Worm (Caenorhabditis elegans) whole organism, L1 larva: ENCODE data around the gene clec-6.
A peak's percentile ranks its signal among the peaks of the same experiment; 100 is the strongest.

Experiments
- C04F5.9 ChIP-seq: sonication (generic microtip); optimal IDR thresholded peaks from 2 replicates; lab custom pipeline; 2016; ENCODE audit warnings: missing genetic modification characterization, missing compliant biosample characterization
- C16A3.4 ChIP-seq: fragments of 150-350 bp; optimal IDR thresholded peaks from 2 replicates; lab custom pipeline; 2014; ENCODE audit warnings: missing biosample characterization, missing genetic modification characterization
- F16B12.6 ChIP-seq: fragments of 150-350 bp; optimal IDR thresholded peaks from 2 replicates; lab custom pipeline; 2014; ENCODE audit warnings: missing biosample characterization, missing genetic modification characterization
- aha-1 ChIP-seq: fragments of 150-350 bp; optimal IDR thresholded peaks from 2 replicates; lab custom pipeline; 2014; ENCODE audit warnings: missing biosample characterization, missing genetic modification characterization
- aly-2 ChIP-seq: fragments of 150-350 bp; optimal IDR thresholded peaks from 2 replicates; lab custom pipeline; 2014; ENCODE audit warnings: missing biosample characterization, missing genetic modification characterization
- blmp-1 ChIP-seq: fragments of 150-350 bp; optimal IDR thresholded peaks from 2 replicates; lab custom pipeline; 2014; ENCODE audit warnings: missing biosample characterization, missing genetic modification characterization
- ceh-82 ChIP-seq, 3 experiments: fragments of 150-350 bp in 1 of 3; sonication (generic microtip) in 2 of 3; optimal IDR thresholded peaks; 2 replicates each; lab custom pipeline; 2014 to 2017; ENCODE audit warnings: missing biosample characterization in 3 of 3, missing genetic modification characterization in 3 of 3
- dsc-1 ChIP-seq: sonication (generic microtip); optimal IDR thresholded peaks from 2 replicates; lab custom pipeline; 2016; ENCODE audit warnings: mild to moderate bottlenecking, missing genetic modification characterization, missing compliant biosample characterization
- efl-1 ChIP-seq, 4 experiments: fragments of 150-350 bp; optimal IDR thresholded peaks in 3 of 4; peaks in 1 of 4; 1 replicate in 1 of 4; 2 replicates in 3 of 4; lab custom pipeline; 2014; ENCODE audit warnings: missing biosample characterization in 2 of 4, missing genetic modification characterization in 2 of 4, missing genetic modification reagents in 2 of 4
- efl-3 ChIP-seq: fragments of 200-800 bp; sonication (Bioruptor generic); optimal IDR thresholded peaks from 2 replicates; lab custom pipeline; 2018; ENCODE audit warnings: mild to moderate bottlenecking, missing genetic modification characterization, missing compliant biosample characterization
- elt-2 ChIP-seq: sonication (generic microtip); optimal IDR thresholded peaks from 2 replicates; lab custom pipeline; 2016; ENCODE audit warnings: missing genetic modification characterization, mild to moderate bottlenecking, inconsistent platforms, missing compliant biosample characterization, missing genetic modification reagents
- ets-5 ChIP-seq: fragments of 200-800 bp; sonication (Bioruptor generic); IDR thresholded peaks from 2 replicates; pipeline ENCODE4 v1.3.6; 2022; ENCODE audit warnings: missing genetic modification characterization, missing compliant biosample characterization
- fkh-8 ChIP-seq: sonication (generic microtip); optimal IDR thresholded peaks from 2 replicates; lab custom pipeline; 2016; ENCODE audit warnings: mild to moderate bottlenecking, missing genetic modification characterization, missing compliant biosample characterization
- grh-1 ChIP-seq: fragments of 200-800 bp; sonication (Bioruptor generic); IDR thresholded peaks from 2 replicates; pipeline ENCODE4 v1.3.6; 2022; ENCODE audit warnings: missing genetic modification reagents, missing genetic modification characterization, missing compliant biosample characterization
- hlh-4 ChIP-seq: sonication (generic microtip); optimal IDR thresholded peaks from 2 replicates; lab custom pipeline; 2016; ENCODE audit warnings: mild to moderate bottlenecking, missing genetic modification characterization, missing compliant biosample characterization
- isw-1 ChIP-seq: fragments of 200-800 bp; sonication (Bioruptor generic); IDR thresholded peaks from 2 replicates; pipeline ENCODE4 v1.3.6; 2022; ENCODE audit warnings: missing genetic modification characterization, missing compliant biosample characterization
- jun-1 ChIP-seq: fragments of 150-350 bp; optimal IDR thresholded peaks from 2 replicates; lab custom pipeline; 2014; ENCODE audit warnings: missing biosample characterization, missing genetic modification reagents, missing genetic modification characterization
- lin-13 ChIP-seq: fragments of 150-350 bp; optimal IDR thresholded peaks from 2 replicates; lab custom pipeline; 2014; ENCODE audit warnings: missing biosample characterization, missing genetic modification reagents, missing genetic modification characterization
- lin-15B ChIP-seq: fragments of 150-350 bp; sonication (generic microtip); optimal IDR thresholded peaks from 3 replicates; lab custom pipeline; 2014; ENCODE audit warnings: missing biosample characterization, missing genetic modification characterization
- lin-35 ChIP-seq, 2 experiments: fragments of 150-350 bp; optimal IDR thresholded peaks; 2 replicates each; lab custom pipeline; 2014; ENCODE audit warnings: missing biosample characterization in 2 of 2, missing genetic modification characterization in 2 of 2, missing genetic modification reagents in 2 of 2
- lin-39 ChIP-seq: fragments of 150-350 bp; optimal IDR thresholded peaks from 2 replicates; lab custom pipeline; 2014; ENCODE audit warnings: missing biosample characterization, missing genetic modification reagents, missing genetic modification characterization
- mef-2 ChIP-seq: fragments of 150-350 bp; optimal IDR thresholded peaks from 2 replicates; lab custom pipeline; 2014; ENCODE audit warnings: missing biosample characterization, missing genetic modification characterization
- nhr-11 ChIP-seq: fragments of 150-350 bp; optimal IDR thresholded peaks from 2 replicates; lab custom pipeline; 2014; ENCODE audit warnings: missing biosample characterization, missing genetic modification characterization
- nhr-12 ChIP-seq: sonication (generic microtip); optimal IDR thresholded peaks from 2 replicates; lab custom pipeline; 2017; ENCODE audit warnings: missing biosample characterization, missing genetic modification characterization
- nhr-19 ChIP-seq: fragments of 200-800 bp; sonication (Bioruptor generic); conservative IDR thresholded peaks from 2 replicates; pipeline ENCODE4 v1.3.6; 2022; ENCODE audit warnings: missing genetic modification characterization, missing compliant biosample characterization
- nhr-237 ChIP-seq: fragments of 150-350 bp; optimal IDR thresholded peaks from 2 replicates; lab custom pipeline; 2014; ENCODE audit warnings: missing biosample characterization, missing genetic modification characterization
- nhr-47 ChIP-seq: sonication (generic microtip); optimal IDR thresholded peaks from 2 replicates; lab custom pipeline; 2016; ENCODE audit warnings: mild to moderate bottlenecking, missing genetic modification characterization, moderate library complexity, missing compliant biosample characterization
- nhr-77 ChIP-seq: fragments of 150-350 bp; optimal IDR thresholded peaks from 2 replicates; lab custom pipeline; 2014; ENCODE audit warnings: missing biosample characterization, missing genetic modification characterization
- nhr-84 ChIP-seq: sonication (generic microtip); optimal IDR thresholded peaks from 2 replicates; lab custom pipeline; 2017; ENCODE audit warnings: missing biosample characterization, missing genetic modification characterization
- rnt-1 ChIP-seq: sonication (generic microtip); optimal IDR thresholded peaks from 2 replicates; lab custom pipeline; 2016; ENCODE audit warnings: mild to moderate bottlenecking, missing genetic modification characterization, moderate library complexity, missing compliant biosample characterization
- snpc-4 ChIP-seq: fragments of 150-350 bp; optimal IDR thresholded peaks from 2 replicates; lab custom pipeline; 2014; ENCODE audit warnings: missing biosample characterization, missing genetic modification characterization
- sptf-1 ChIP-seq: fragments of 150-350 bp; optimal IDR thresholded peaks from 2 replicates; lab custom pipeline; 2014; ENCODE audit warnings: missing biosample characterization, missing genetic modification characterization
- sup-37 ChIP-seq: fragments of 200-800 bp; sonication (Bioruptor generic); optimal IDR thresholded peaks from 2 replicates; lab custom pipeline; 2018; ENCODE audit warnings: mild to moderate bottlenecking, missing genetic modification characterization, missing compliant biosample characterization
- tlp-1 ChIP-seq: fragments of 150-350 bp; optimal IDR thresholded peaks from 2 replicates; lab custom pipeline; 2014; ENCODE audit warnings: missing biosample characterization, missing genetic modification characterization
- unc-62 ChIP-seq: fragments of 150-350 bp; optimal IDR thresholded peaks from 2 replicates; lab custom pipeline; 2014; ENCODE audit warnings: missing biosample characterization, missing genetic modification reagents, missing genetic modification characterization
- unc-98 ChIP-seq: fragments of 200-800 bp; sonication (Bioruptor generic); IDR thresholded peaks from 2 replicates; pipeline ENCODE4 v1.3.6; 2022; ENCODE audit warnings: missing genetic modification characterization, missing compliant biosample characterization
- vab-15 ChIP-seq: sonication (generic microtip); optimal IDR thresholded peaks from 2 replicates; lab custom pipeline; 2017; ENCODE audit warnings: missing genotype, mild to moderate bottlenecking, missing genetic modification characterization, missing compliant biosample characterization

clec-6 gene

ce11 chrIII:4895313-4895712, 8.1 kb upstream of the clec-6 start:
- TF ChIP-seq ets-5 (GFP tag; lab: Robert Waterston, UW) = no peak
- no peak for TF ChIP-seq F16B12.6 (tag; lab: Kevin White, UChicago)
- TF ChIP-seq aly-2 (tag; lab: Kevin White, UChicago) = peak; percentile 33
- no peak for TF ChIP-seq efl-1 (optimal IDR thresholded peaks at IDR 0.05; lab: Kevin White, UChicago)
- TF ChIP-seq efl-1 (GFP tag; optimal IDR thresholded peaks at IDR 0.05 in 1 of 2; lab: Kevin White, UChicago) = peak in 1 of 2 experiments; percentile 83
- TF ChIP-seq sup-37 (GFP tag; lab: Kevin White, UChicago) = no peak
- TF ChIP-seq, all 84 proteins: peak for 2

- TF ChIP-seq lin-35 (GFP tag; optimal IDR thresholded peaks at IDR 0.05; lab: Kevin White, UChicago) (peak in 1 of 2 experiments; percentile 15), sptf-1 (tag; lab: Kevin White, UChicago) (no peak), unc-98 (GFP tag; lab: Robert Waterston, UW) (no peak), aly-2 (tag; lab: Kevin White, UChicago) (peak; percentile 18), lin-39 (no peak), tlp-1 (tag; lab: Kevin White, UChicago) (no peak)
Measured at ce11 chrIII:4893540-4893939, 6.3 kb upstream of the clec-6 start, which contains the start of gene F26F4.6. Gene F26F4.6 (minus strand): TSS chrIII:4893640.

DNA sequence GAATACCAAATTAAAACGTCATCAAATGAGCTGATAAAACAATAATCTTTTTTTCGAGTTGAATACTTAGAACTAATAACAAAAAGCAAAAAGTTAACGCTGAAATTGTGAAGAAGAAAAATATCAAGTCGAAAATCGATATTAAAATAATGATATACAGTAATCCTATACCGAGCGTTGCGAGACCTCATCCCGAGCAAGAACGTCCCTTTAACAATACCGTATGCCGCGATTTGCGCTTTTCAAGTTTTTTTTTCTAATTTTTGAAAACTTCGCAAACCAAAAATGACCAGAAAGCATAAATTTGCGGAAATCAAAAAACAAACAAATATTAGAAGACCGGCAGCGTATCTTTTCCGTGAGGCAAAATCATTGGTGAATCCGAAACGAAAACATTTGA, 3.8 kb upstream of the clec-6 start, which contains the start of gene F26F4.5:
TSS of gene F26F4.5 (minus strand) at position 256 of the 400 bp plus-strand sequence.
- TF ChIP-seq aha-1 (tag; lab: Kevin White, UChicago) = no peak
- TF ChIP-seq C04F5.9 (tag; lab: Kevin White, UChicago) = no peak
- no peak for TF ChIP-seq dsc-1 (tag; lab: Kevin White, UChicago)
- no peak for TF ChIP-seq nhr-11 (tag; lab: Kevin White, UChicago)
- no peak for TF ChIP-seq grh-1 (GFP tag; lab: Robert Waterston, UW)
- TF ChIP-seq hlh-4 = no peak
- TF ChIP-seq unc-62 (GFP tag; lab: Kevin White, UChicago) = no peak
- no peak for TF ChIP-seq ets-5 (GFP tag; lab: Robert Waterston, UW)
- TF ChIP-seq nhr-84 (tag; lab: Kevin White, UChicago) = no peak
- no peak for TF ChIP-seq snpc-4 (tag; lab: Kevin White, UChicago)

ce11 chrIII:4883429-4883828, 3.8 kb downstream of the clec-6 start, which contains the start of gene clec-5:
Gene clec-5 (minus strand): TSS chrIII:4883606.
- TF ChIP-seq elt-2 (tag; lab: Kevin White, UChicago) (peak; percentile 40), lin-39 (no peak), jun-1 (tag; lab: Kevin White, UChicago) (peak; percentile 29)

DNA sequence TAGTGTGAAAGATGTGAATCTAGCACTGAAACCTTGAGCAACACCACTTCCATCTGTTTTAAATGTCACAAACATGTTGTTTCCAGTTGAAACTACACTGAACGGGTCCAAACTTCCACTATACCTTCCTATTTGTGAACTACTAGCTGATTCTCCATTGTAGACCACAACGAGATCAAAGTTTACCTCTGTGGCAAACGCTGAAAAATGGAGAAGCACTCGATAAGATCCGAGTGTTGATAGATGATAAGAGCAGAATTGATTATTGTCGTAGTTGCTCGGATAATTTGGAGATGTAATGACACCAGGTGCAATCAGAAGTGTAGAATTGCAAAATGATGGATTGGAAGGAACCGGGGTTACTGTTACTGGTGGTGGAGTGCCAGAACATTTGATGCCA, 5.3 kb downstream of the clec-6 start:
- TF ChIP-seq efl-1 (optimal IDR thresholded peaks at IDR 0.05; lab: Kevin White, UChicago) = no peak
- TF ChIP-seq efl-1 (GFP tag; optimal IDR thresholded peaks at IDR 0.05 in 1 of 2; lab: Kevin White, UChicago) = peak in 1 of 2 experiments; percentile 70
- peak; percentile 55 for TF ChIP-seq elt-2 (tag; lab: Kevin White, UChicago)
- no peak for TF ChIP-seq grh-1 (GFP tag; lab: Robert Waterston, UW)
- no peak for TF ChIP-seq ets-5 (GFP tag; lab: Robert Waterston, UW)

DNA sequence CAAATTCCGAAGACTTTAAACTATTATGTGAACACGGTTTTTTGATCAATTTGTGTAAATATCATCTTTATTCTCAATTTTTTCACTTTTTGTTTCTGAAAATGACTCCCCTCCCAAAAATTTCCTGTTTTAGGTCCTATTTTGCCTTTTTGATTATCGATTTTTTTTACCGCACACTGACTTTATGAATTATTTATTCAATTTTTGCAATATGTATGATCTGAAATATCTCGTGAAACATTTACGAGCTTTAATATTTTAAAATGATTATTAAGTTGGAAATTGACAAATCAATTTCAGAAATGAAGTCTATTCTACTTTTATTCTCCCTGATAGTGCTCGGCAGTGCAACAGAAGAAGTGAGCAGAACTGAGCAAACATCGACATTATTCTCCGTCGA, 7.8 kb downstream of the clec-6 start, which contains the start of gene C35D10.1:
TSS of gene C35D10.1 (plus strand) at position 301 of the 400 bp plus-strand sequence.
- TF ChIP-seq vab-15 (tag; lab: Kevin White, UChicago) (no peak), efl-1 (optimal IDR thresholded peaks at IDR 0.05; lab: Kevin White, UChicago) (no peak), efl-1 (GFP tag; optimal IDR thresholded peaks at IDR 0.05 in 1 of 2; lab: Kevin White, UChicago) (peak in 1 of 2 experiments; percentile 74)

ce11 chrIII:4878281-4878680, 9.0 kb downstream of the clec-6 start, which contains the start of the genes tost-1 and arx-6:
Gene tost-1 (minus strand): TSS chrIII:4878311.
Gene arx-6 (plus strand): TSS chrIII:4878658.
- TF ChIP-seq isw-1 (GFP tag; lab: Robert Waterston, UW) = no peak
- no peak for TF ChIP-seq snpc-4 (tag; lab: Kevin White, UChicago)
- TF ChIP-seq ceh-82 (tag; optimal IDR thresholded peaks at IDR 0.05; lab: Kevin White, UChicago) = peak in 2 of 3 experiments; percentile 2 to 30
- peak; percentile 48 for TF ChIP-seq nhr-47
- peak; percentile 5 for TF ChIP-seq C04F5.9 (tag; lab: Kevin White, UChicago)
- TF ChIP-seq rnt-1 (tag; lab: Kevin White, UChicago) = peak; percentile 41
- TF ChIP-seq nhr-12 (tag; lab: Kevin White, UChicago) = no peak
- peak; percentile 57 for TF ChIP-seq C16A3.4
- TF ChIP-seq sptf-1 (tag; lab: Kevin White, UChicago) = no peak
- TF ChIP-seq lin-13 (GFP tag; lab: Kevin White, UChicago) = no peak
- peak; percentile 4 for TF ChIP-seq F16B12.6 (tag; lab: Kevin White, UChicago)
- peak; percentile 16 for TF ChIP-seq fkh-8 (tag; lab: Kevin White, UChicago)
- TF ChIP-seq nhr-19 (GFP tag; lab: Robert Waterston, UW) = peak; percentile 20; the same call in 1 of the 2 replicates
- TF ChIP-seq nhr-77 (tag; lab: Kevin White, UChicago) = no peak
- TF ChIP-seq aha-1 (tag; lab: Kevin White, UChicago) = no peak
- TF ChIP-seq mef-2 (tag; lab: Kevin White, UChicago) = no peak
- TF ChIP-seq elt-2 (tag; lab: Kevin White, UChicago) = no peak
- TF ChIP-seq lin-15B (tag; lab: Kevin White, UChicago) = peak; percentile 51
- no peak for TF ChIP-seq nhr-237 (tag; lab: Kevin White, UChicago)
- TF ChIP-seq efl-3 (GFP tag; lab: Kevin White, UChicago) = no peak
- no peak for TF ChIP-seq jun-1 (tag; lab: Kevin White, UChicago)
- peak; percentile 46 for TF ChIP-seq blmp-1 (tag; lab: Kevin White, UChicago)
